Worm (Caenorhabditis elegans) whole organism, L2 larva: Measurements from ENCODE around the gene srab-22.

Source experiments
- C34F6.9 ChIP-seq: fragments of 150-350 bp; optimal IDR thresholded peaks from 2 replicates; lab custom pipeline; 2014; ENCODE audit warnings: missing biosample characterization, missing genetic modification characterization
- Y55F3AM.14 ChIP-seq: fragments of 200-800 bp; sonication (Bioruptor generic); optimal IDR thresholded peaks from 2 replicates; lab custom pipeline; 2018; ENCODE audit warnings: mild to moderate bottlenecking, missing genetic modification characterization, missing compliant biosample characterization
- ZK546.5 ChIP-seq: sonication (generic microtip); optimal IDR thresholded peaks from 2 replicates; lab custom pipeline; 2017; ENCODE audit warnings: missing biosample characterization, missing genetic modification characterization
- alr-1 ChIP-seq: fragments of 150-350 bp; optimal IDR thresholded peaks from 2 replicates; lab custom pipeline; 2014; ENCODE audit warnings: missing biosample characterization, missing genetic modification characterization
- aly-2 ChIP-seq: fragments of 150-350 bp; optimal IDR thresholded peaks from 2 replicates; lab custom pipeline; 2014; ENCODE audit warnings: missing biosample characterization, missing genetic modification characterization
- ama-1 ChIP-seq: fragments of 150-350 bp; optimal IDR thresholded peaks from 2 replicates; lab custom pipeline; 2018; ENCODE audit warnings: inconsistent platforms
- ceh-16 ChIP-seq: fragments of 150-350 bp; optimal IDR thresholded peaks from 2 replicates; lab custom pipeline; 2014; ENCODE audit warnings: missing biosample characterization, missing genetic modification characterization
- dmd-4 ChIP-seq: sonication (generic microtip); optimal IDR thresholded peaks from 2 replicates; lab custom pipeline; 2017; ENCODE audit warnings: missing biosample characterization, missing genetic modification characterization
- elt-1 ChIP-seq: fragments of 150-350 bp; optimal IDR thresholded peaks from 2 replicates; lab custom pipeline; 2014; ENCODE audit warnings: missing biosample characterization, missing genetic modification characterization
- elt-3 ChIP-seq: sonication (generic microtip); optimal IDR thresholded peaks from 2 replicates; lab custom pipeline; 2017; ENCODE audit warnings: missing biosample characterization, missing genetic modification characterization
- fos-1 ChIP-seq: fragments of 150-350 bp; optimal IDR thresholded peaks from 2 replicates; lab custom pipeline; 2014; ENCODE audit warnings: missing biosample characterization, missing genetic modification characterization
- gmeb-1 ChIP-seq: fragments of 150-350 bp; optimal IDR thresholded peaks from 2 replicates; lab custom pipeline; 2014; ENCODE audit warnings: missing biosample characterization, missing genetic modification characterization
- lin-11 ChIP-seq: fragments of 150-350 bp; sonication (generic microtip); optimal IDR thresholded peaks from 2 replicates; lab custom pipeline; 2014; ENCODE audit warnings: missing biosample characterization, missing genetic modification characterization, inconsistent platforms, mixed read lengths
- lin-13 ChIP-seq: fragments of 150-350 bp; optimal IDR thresholded peaks from 2 replicates; lab custom pipeline; 2014; ENCODE audit warnings: missing biosample characterization, missing genetic modification reagents, missing genetic modification characterization
- lin-39 ChIP-seq: fragments of 150-350 bp; optimal IDR thresholded peaks from 2 replicates; lab custom pipeline; 2014; ENCODE audit warnings: missing biosample characterization, missing genetic modification reagents, missing genetic modification characterization
- lsy-2 ChIP-seq, 2 experiments: fragments of 150-350 bp in 1 of 2; sonication (generic microtip) in 1 of 2; optimal IDR thresholded peaks; 2 replicates each; lab custom pipeline; 2014 to 2017; ENCODE audit warnings: missing biosample characterization in 2 of 2, missing genetic modification characterization in 2 of 2
- mab-5 ChIP-seq: fragments of 150-350 bp; optimal IDR thresholded peaks from 2 replicates; lab custom pipeline; 2014; ENCODE audit warnings: missing biosample characterization, missing genetic modification characterization
- mbf-1 ChIP-seq: sonication (generic microtip); optimal IDR thresholded peaks from 2 replicates; lab custom pipeline; 2017; ENCODE audit warnings: missing biosample characterization, missing genetic modification characterization
- mdl-1 ChIP-seq, 2 experiments: fragments of 150-350 bp in 1 of 2; sonication (generic microtip) in 1 of 2; optimal IDR thresholded peaks; 2 replicates each; lab custom pipeline; 2017; ENCODE audit warnings: missing biosample characterization in 2 of 2, missing genetic modification characterization in 2 of 2
- nhr-10 ChIP-seq: sonication (generic microtip); optimal IDR thresholded peaks from 2 replicates; lab custom pipeline; 2017; ENCODE audit warnings: missing biosample characterization, missing genetic modification characterization
- nhr-129 ChIP-seq: fragments of 150-350 bp; optimal IDR thresholded peaks from 2 replicates; lab custom pipeline; 2014; ENCODE audit warnings: missing biosample characterization, missing genetic modification characterization
- nhr-23 ChIP-seq: fragments of 150-350 bp; optimal IDR thresholded peaks from 2 replicates; lab custom pipeline; 2014; ENCODE audit warnings: missing biosample characterization, missing genetic modification reagents, missing genetic modification characterization
- nhr-237 ChIP-seq: fragments of 150-350 bp; optimal IDR thresholded peaks from 2 replicates; lab custom pipeline; 2014; ENCODE audit warnings: missing biosample characterization, missing genetic modification characterization
- nhr-6 ChIP-seq: fragments of 150-350 bp; optimal IDR thresholded peaks from 2 replicates; lab custom pipeline; 2014; ENCODE audit warnings: missing biosample characterization, missing genetic modification characterization
- nhr-77 ChIP-seq: fragments of 150-350 bp; optimal IDR thresholded peaks from 2 replicates; lab custom pipeline; 2014; ENCODE audit warnings: missing biosample characterization, missing genetic modification characterization
- peb-1 ChIP-seq: fragments of 150-350 bp; optimal IDR thresholded peaks from 2 replicates; lab custom pipeline; 2014; ENCODE audit warnings: missing biosample characterization, missing genetic modification characterization
- skn-1 ChIP-seq: sonication (generic microtip); optimal IDR thresholded peaks from 2 replicates; lab custom pipeline; 2017; ENCODE audit warnings: missing biosample characterization, missing genetic modification characterization
- sma-3 ChIP-seq: sonication (generic microtip); optimal IDR thresholded peaks from 2 replicates; lab custom pipeline; 2016; ENCODE audit warnings: missing genetic modification reagents, missing genetic modification characterization, missing compliant biosample characterization
- sma-9 ChIP-seq, 2 experiments: fragments of 150-350 bp in 1 of 2; sonication (generic microtip) in 1 of 2; optimal IDR thresholded peaks; 2 replicates each; lab custom pipeline; 2014 to 2016; ENCODE audit warnings: missing genetic modification characterization in 2 of 2, mild to moderate bottlenecking in 1 of 2, missing biosample characterization in 1 of 2, missing compliant biosample characterization in 1 of 2, missing genetic modification reagents in 1 of 2, moderate library complexity in 1 of 2
- snpc-4 ChIP-seq: fragments of 150-350 bp; optimal IDR thresholded peaks from 2 replicates; lab custom pipeline; 2014; ENCODE audit warnings: missing biosample characterization, missing genetic modification characterization
- unc-39 ChIP-seq: fragments of 150-350 bp; optimal IDR thresholded peaks from 2 replicates; lab custom pipeline; 2014; ENCODE audit warnings: missing biosample characterization, missing genetic modification characterization
- unc-55 ChIP-seq: fragments of 150-350 bp; sonication (generic microtip); optimal IDR thresholded peaks from 3 replicates; lab custom pipeline; 2014; ENCODE audit warnings: missing biosample characterization, missing genetic modification reagents, missing genetic modification characterization
- zag-1 ChIP-seq: fragments of 150-350 bp; optimal IDR thresholded peaks from 2 replicates; lab custom pipeline; 2014; ENCODE audit warnings: missing biosample characterization, missing genetic modification characterization
- ztf-1 ChIP-seq: fragments of 200-800 bp; sonication (Bioruptor generic); conservative IDR thresholded peaks from 2 replicates; pipeline ENCODE4 v1.3.6; 2022; ENCODE audit warnings: missing genetic modification characterization, missing compliant biosample characterization
- ztf-11 ChIP-seq: sonication (generic microtip); optimal IDR thresholded peaks from 2 replicates; lab custom pipeline; 2017; ENCODE audit warnings: missing biosample characterization, missing genetic modification characterization
- ztf-4 ChIP-seq: fragments of 150-350 bp; optimal IDR thresholded peaks from 2 replicates; lab custom pipeline; 2014; ENCODE audit warnings: missing biosample characterization, missing genetic modification characterization

The srab-22 gene

DNA sequence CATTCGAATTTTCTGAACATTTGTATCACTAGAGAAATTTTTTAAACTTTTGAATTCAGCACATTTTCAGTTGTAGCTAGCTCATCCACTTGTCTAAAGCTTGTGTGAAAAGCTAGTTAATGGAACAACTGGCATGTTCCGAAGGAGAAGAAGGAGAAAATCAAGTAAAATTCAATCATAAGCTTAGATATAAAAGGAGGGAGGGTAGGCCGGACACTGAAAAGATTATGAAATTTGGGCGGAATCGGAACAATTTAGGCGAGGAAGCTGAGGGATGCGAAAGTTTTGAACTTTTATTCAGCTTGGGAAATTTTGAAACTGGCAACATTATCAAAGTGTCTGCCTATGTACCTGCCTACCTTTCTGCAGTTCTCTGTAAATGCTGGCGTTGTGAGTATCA lies 26.3 kb downstream of the srab-22 start:
- TF ChIP-seq lsy-2 (tag; optimal IDR thresholded peaks at IDR 0.05; lab: Kevin White, UChicago) (no peak), nhr-129 (tag; lab: Kevin White, UChicago) (no peak), nhr-23 (tag; lab: Kevin White, UChicago) (no peak), nhr-6 (tag; lab: Kevin White, UChicago) (no peak), ztf-4 (tag; lab: Kevin White, UChicago) (no peak), alr-1 (no peak), lin-39 (tag; lab: Kevin White, UChicago) (no peak), mbf-1 (tag; lab: Kevin White, UChicago) (no peak), unc-55 (no peak), sma-3 (GFP tag; lab: Kevin White, UChicago) (no peak), ZK546.5 (no peak), C34F6.9 (tag; lab: Kevin White, UChicago) (no peak), mdl-1 (tag; optimal IDR thresholded peaks at IDR 0.05; lab: Kevin White, UChicago) (no peak), fos-1 (tag; lab: Kevin White, UChicago) (no peak), nhr-237 (tag; lab: Kevin White, UChicago) (no peak), lin-11 (tag; lab: Kevin White, UChicago) (no peak), snpc-4 (tag; lab: Kevin White, UChicago) (no peak), zag-1 (tag; lab: Kevin White, UChicago) (no peak), ztf-11 (tag; lab: Kevin White, UChicago) (no peak)
- TF ChIP-seq, all 48 proteins: peak for 0

DNA sequence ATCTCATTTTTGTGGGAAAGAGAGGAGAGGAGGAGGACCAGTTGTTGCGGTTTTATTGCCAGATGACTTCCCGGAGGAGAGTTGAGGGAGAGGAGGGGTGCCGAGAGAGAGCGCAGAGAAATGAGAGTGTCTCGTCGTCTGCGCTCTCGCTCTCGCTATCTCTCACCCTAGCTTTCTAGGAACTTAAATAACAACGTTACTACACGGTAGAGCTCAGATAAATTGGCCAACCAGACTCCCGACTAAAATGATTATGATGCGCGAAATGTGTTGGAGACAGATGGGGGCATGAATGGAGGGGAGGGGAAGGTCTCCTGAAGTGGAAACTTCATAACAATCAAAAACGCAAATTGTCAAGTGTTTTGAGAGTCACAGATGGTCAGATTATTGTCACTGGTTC lies 28.4 kb downstream of the srab-22 start:
- TF ChIP-seq unc-39 (tag; lab: Kevin White, UChicago) (no peak), elt-1 (tag; lab: Kevin White, UChicago) (no peak), elt-3 (tag; lab: Kevin White, UChicago) (no peak), ztf-1 (GFP tag; lab: Robert Waterston, UW) (no peak), Y55F3AM.14 (GFP tag; lab: Kevin White, UChicago) (no peak), mab-5 (tag; lab: Kevin White, UChicago) (no peak), ceh-16 (tag; lab: Kevin White, UChicago) (no peak), aly-2 (tag; lab: Kevin White, UChicago) (no peak), gmeb-1 (tag; lab: Kevin White, UChicago) (no peak), lin-13 (no peak), nhr-129 (tag; lab: Kevin White, UChicago) (no peak), ama-1 (lab: Kevin White, UChicago) (no peak), dmd-4 (tag; lab: Kevin White, UChicago) (no peak), skn-1 (tag; lab: Kevin White, UChicago) (no peak)

DNA sequence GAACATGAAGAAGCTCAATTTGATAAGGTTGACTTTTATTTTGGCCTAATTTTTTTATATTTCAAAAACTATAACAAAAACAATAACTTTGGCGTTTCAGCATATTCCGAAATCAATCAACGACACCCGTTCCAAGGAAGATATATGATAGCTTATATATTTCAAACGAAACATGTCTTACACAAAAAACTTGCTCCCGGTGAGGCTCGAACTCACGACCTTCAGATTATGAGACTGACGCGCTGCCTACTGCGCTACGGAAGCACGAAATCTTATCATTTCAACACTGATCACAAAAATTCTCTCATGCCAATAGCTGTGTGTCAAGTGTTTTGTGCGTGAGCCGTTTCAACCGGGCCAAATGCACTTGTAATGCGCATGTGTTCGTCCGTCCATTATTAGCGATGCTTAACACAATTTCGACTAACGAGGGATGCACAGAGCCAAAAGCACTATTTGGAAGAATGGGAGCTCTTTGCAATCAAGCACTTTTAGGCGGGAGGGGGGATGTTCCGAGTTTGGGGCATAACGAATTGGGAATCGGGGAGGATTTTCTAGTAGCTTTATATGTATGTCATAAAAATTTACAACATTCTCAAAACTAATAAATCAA lies 29.1 kb downstream of the srab-22 start:
- TF ChIP-seq Y55F3AM.14 (GFP tag; lab: Kevin White, UChicago) (no peak), elt-3 (tag; lab: Kevin White, UChicago) (no peak), C34F6.9 (tag; lab: Kevin White, UChicago) (no peak), aly-2 (tag; lab: Kevin White, UChicago) (no peak), nhr-77 (tag; lab: Kevin White, UChicago) (no peak), nhr-237 (tag; lab: Kevin White, UChicago) (no peak)

DNA sequence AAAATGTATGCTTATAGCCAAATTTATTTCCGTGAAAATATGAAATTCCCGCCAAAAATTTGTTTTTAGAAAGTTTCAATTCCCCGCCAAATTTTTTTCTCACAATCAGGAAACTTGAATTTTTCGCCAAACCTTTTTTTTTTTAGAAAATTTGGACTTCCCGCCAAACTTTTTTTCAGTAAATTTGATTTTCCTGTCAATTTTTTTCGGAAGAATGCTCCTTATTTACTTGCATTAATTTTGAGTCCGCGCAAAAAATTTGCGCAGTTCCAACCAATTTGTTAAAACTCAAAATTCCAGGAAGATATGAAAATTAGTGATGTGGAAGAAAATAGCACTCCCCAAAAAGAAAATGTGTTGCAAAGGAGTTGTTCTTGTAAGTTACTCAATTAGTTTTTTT lies 33.7 kb downstream of the srab-22 start, which contains the start of gene slc-28.2:
TSS of gene slc-28.2 (plus strand) at position 301 of the 400 bp plus-strand sequence.
- TF ChIP-seq nhr-23 (tag; lab: Kevin White, UChicago) (no peak), nhr-10 (no peak), fos-1 (tag; lab: Kevin White, UChicago) (no peak), unc-39 (tag; lab: Kevin White, UChicago) (no peak), elt-1 (tag; lab: Kevin White, UChicago) (no peak), snpc-4 (tag; lab: Kevin White, UChicago) (no peak), ztf-4 (tag; lab: Kevin White, UChicago) (no peak), Y55F3AM.14 (GFP tag; lab: Kevin White, UChicago) (no peak), mdl-1 (tag; optimal IDR thresholded peaks at IDR 0.05; lab: Kevin White, UChicago) (no peak), sma-9 (GFP tag; optimal IDR thresholded peaks at IDR 0.05; lab: Kevin White, UChicago) (no peak), sma-9 (tag; optimal IDR thresholded peaks at IDR 0.05; lab: Kevin White, UChicago) (no peak), peb-1 (tag; lab: Kevin White, UChicago) (no peak)
